Worm (Caenorhabditis elegans) whole organism, L3 larva: ENCODE data around the gene F36H9.1.

ENCODE experiments used
- ceh-16 ChIP-seq: sonication (generic microtip); optimal IDR thresholded peaks from 2 replicates; lab custom pipeline; 2017; ENCODE audit warnings: missing biosample characterization, missing genetic modification characterization
- ceh-9 ChIP-seq: sonication (generic microtip); optimal IDR thresholded peaks from 2 replicates; lab custom pipeline; 2018; ENCODE audit warnings: missing biosample characterization, missing genetic modification characterization
- jun-1 ChIP-seq: fragments of 150-350 bp; optimal IDR thresholded peaks from 2 replicates; lab custom pipeline; 2014; ENCODE audit warnings: missing biosample characterization, missing genetic modification reagents, missing genetic modification characterization
- mdl-1 ChIP-seq: fragments of 150-350 bp; optimal IDR thresholded peaks from 2 replicates; lab custom pipeline; 2014; ENCODE audit warnings: missing biosample characterization, missing genetic modification characterization
- nhr-11 ChIP-seq: fragments of 150-350 bp; optimal IDR thresholded peaks from 2 replicates; lab custom pipeline; 2014; ENCODE audit warnings: missing biosample characterization, missing genetic modification characterization
- nhr-12 ChIP-seq: fragments of 150-350 bp; optimal IDR thresholded peaks from 2 replicates; lab custom pipeline; 2014; ENCODE audit warnings: missing biosample characterization, missing genetic modification characterization
- nhr-237 ChIP-seq: fragments of 150-350 bp; optimal IDR thresholded peaks from 2 replicates; lab custom pipeline; 2014; ENCODE audit warnings: missing biosample characterization, missing genetic modification characterization
- pha-4 ChIP-seq: fragments of 150-350 bp; optimal IDR thresholded peaks from 2 replicates; lab custom pipeline; 2014; ENCODE audit warnings: missing biosample characterization, missing genetic modification reagents, missing genetic modification characterization
- unc-62 ChIP-seq: fragments of 150-350 bp; sonication (generic microtip); optimal IDR thresholded peaks from 4 replicates; lab custom pipeline; 2014; ENCODE audit warnings: missing biosample characterization, missing genetic modification reagents, missing genetic modification characterization
- zag-1 ChIP-seq: fragments of 150-350 bp; optimal IDR thresholded peaks from 2 replicates; lab custom pipeline; 2014; ENCODE audit warnings: missing biosample characterization, missing genetic modification characterization

ce11 chrV:1794218-1794617 is at the start of gene F36H9.1:
- TF ChIP-seq zag-1 (tag; lab: Kevin White, UChicago) (no peak), ceh-9 (no peak), mdl-1 (tag; lab: Kevin White, UChicago) (no peak), jun-1 (tag; lab: Kevin White, UChicago) (no peak), unc-62 (GFP tag; lab: Kevin White, UChicago) (no peak), ceh-16 (no peak), nhr-237 (tag; lab: Kevin White, UChicago) (no peak), nhr-11 (tag; lab: Kevin White, UChicago) (no peak), nhr-12 (tag; lab: Kevin White, UChicago) (no peak), pha-4 (tag; lab: Kevin White, UChicago) (no peak)
